Fruit fly (Drosophila melanogaster) whole organism, adult: ENCODE measurements around the gene CG13698.

Source experiments
- CG12768 ChIP-seq: fragments of 200-800 bp; sonication (Bioruptor generic); optimal IDR thresholded peaks from 2 replicates; lab custom pipeline; 2017; ENCODE audit warnings: missing biosample characterization, missing genetic modification characterization, mild to moderate bottlenecking, moderate library complexity, missing genetic modification reagents
- CG1620 ChIP-seq: fragments of 200-800 bp; sonication (Bioruptor generic); optimal IDR thresholded peaks from 2 replicates; lab custom pipeline; 2016; ENCODE audit warnings: missing biosample characterization, missing genetic modification characterization
- Mnt ChIP-seq: fragments of 200-800 bp; sonication (Bioruptor generic); optimal IDR thresholded peaks from 2 replicates; lab custom pipeline; 2016; ENCODE audit warnings: missing biosample characterization, mild to moderate bottlenecking, missing genetic modification characterization
- kay ChIP-seq: fragments of 200-800 bp; sonication (Bioruptor generic); peaks from one replicate; lab custom pipeline; 2016; ENCODE audit warnings: missing biosample characterization, missing genetic modification characterization, borderline replicate concordance
- tj ChIP-seq: fragments of 200-800 bp; sonication (Bioruptor generic); optimal IDR thresholded peaks from 3 replicates; lab custom pipeline; 2017; ENCODE audit warnings: missing biosample characterization, mild to moderate bottlenecking, missing genetic modification characterization, moderate library complexity

- no peak for TF ChIP-seq CG1620
- TF ChIP-seq CG12768 (GFP tag; lab: Kevin White, UChicago) = no peak
- TF ChIP-seq kay (GFP tag; lab: Kevin White, UChicago) = no peak
- no peak for TF ChIP-seq Mnt (GFP tag; lab: Kevin White, UChicago)
- no peak for TF ChIP-seq tj (GFP tag; lab: Kevin White, UChicago)
Measured at dm6 chr3L:18154140-18154539, 48.2 kb upstream of the CG13698 start.
